Worm (Caenorhabditis elegans) whole organism, L1 larva: ENCODE results near the gene tbx-43.

Experiments used
- mep-1 ChIP-seq: fragments of 150-350 bp; optimal IDR thresholded peaks from 2 replicates; lab custom pipeline; 2014; ENCODE audit warnings: missing biosample characterization, missing genetic modification characterization
- nhr-237 ChIP-seq: fragments of 150-350 bp; optimal IDR thresholded peaks from 2 replicates; lab custom pipeline; 2014; ENCODE audit warnings: missing biosample characterization, missing genetic modification characterization

ce11 chrIII:1785776-1786175 lies 15.9 kb upstream of the tbx-43 start:
- TF ChIP-seq nhr-237 (tag; lab: Kevin White, UChicago) (no peak), mep-1 (tag; lab: Kevin White, UChicago) (no peak)
